Worm (Caenorhabditis elegans) whole organism, young adult: ENCODE results near the gene srbc-23.

ENCODE experiments used
- ceh-91 ChIP-seq: fragments of 200-800 bp; sonication (Bioruptor generic); IDR thresholded peaks from 2 replicates; pipeline ENCODE4 v1.3.6; 2022; ENCODE audit warnings: missing genetic modification reagents, missing genetic modification characterization, missing compliant biosample characterization
- dpff-1 ChIP-seq: sonication (generic microtip); optimal IDR thresholded peaks from 2 replicates; lab custom pipeline; 2017; ENCODE audit warnings: mild to moderate bottlenecking, missing genetic modification characterization, missing compliant biosample characterization
- lin-35 ChIP-seq, 3 experiments: fragments of 150-350 bp in 2 of 3; sonication (generic microtip) in 1 of 3; optimal IDR thresholded peaks; 2 replicates each; lab custom pipeline; 2014 to 2018; ENCODE audit warnings: missing biosample characterization in 3 of 3, missing genetic modification characterization in 3 of 3, missing genetic modification reagents in 3 of 3
- nhr-90 ChIP-seq: sonication (generic microtip); optimal IDR thresholded peaks from 2 replicates; lab custom pipeline; 2016; ENCODE audit warnings: missing genotype, mild to moderate bottlenecking, missing genetic modification characterization, missing compliant biosample characterization

DNA sequence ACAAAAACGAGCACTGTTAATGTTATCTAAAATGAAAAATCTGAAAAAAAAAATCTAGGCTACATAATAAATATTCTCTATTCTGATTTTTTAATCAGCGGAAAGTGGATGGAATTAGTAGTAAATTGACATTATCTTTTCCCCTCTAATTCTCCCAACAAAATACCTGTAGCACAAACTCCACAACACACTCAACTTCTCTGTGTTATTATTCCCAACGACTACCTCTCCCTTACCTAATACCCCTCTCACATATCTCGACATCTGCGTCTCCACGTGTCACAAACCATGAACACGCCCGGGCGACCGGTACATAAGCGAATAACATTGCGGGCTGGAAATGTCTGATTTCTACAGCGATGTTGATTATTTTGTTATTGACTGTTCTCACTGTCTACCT lies 29.8 kb downstream of the srbc-23 start, which contains the start of gene cyp-33C2:
- no peak for TF ChIP-seq lin-35 (GFP tag; optimal IDR thresholded peaks at IDR 0.05; lab: Kevin White, UChicago)
- no peak for TF ChIP-seq nhr-90 (tag; lab: Kevin White, UChicago)
- TF ChIP-seq dpff-1 (tag; lab: Kevin White, UChicago): no peak
- no peak for TF ChIP-seq ceh-91 (GFP tag; lab: Robert Waterston, UW)
